Fruit fly (Drosophila melanogaster) whole organism, embryonic: ENCODE measurements around the gene CG42827.

Experiments
- CG10209 ChIP-seq: fragments of 200-800 bp; sonication (Bioruptor generic); optimal IDR thresholded peaks from 3 replicates; lab custom pipeline; 2017; ENCODE audit warnings: missing biosample characterization, mild to moderate bottlenecking, missing genetic modification characterization, missing genetic modification reagents
- CG10462 ChIP-seq: fragments of 200-800 bp; sonication (Bioruptor generic); optimal IDR thresholded peaks from 2 replicates; lab custom pipeline; 2016; ENCODE audit warnings: missing biosample characterization, missing genetic modification characterization
- CG11456 ChIP-seq: fragments of 200-800 bp; sonication (Bioruptor generic); IDR thresholded peaks from 3 replicates; pipeline ENCODE4 v1.3.6; 2022; ENCODE audit warnings: missing biosample characterization, missing genetic modification characterization
- CG12155 ChIP-seq: fragments of 200-800 bp; sonication (Bioruptor generic); optimal IDR thresholded peaks from 3 replicates; lab custom pipeline; 2016; ENCODE audit warnings: missing biosample characterization, missing genetic modification characterization
- CG12236 ChIP-seq: fragments of 200-800 bp; sonication (Bioruptor generic); optimal IDR thresholded peaks from 2 replicates; lab custom pipeline; 2016; ENCODE audit warnings: missing biosample characterization, missing genetic modification characterization
- CG1233 ChIP-seq: fragments of 200-800 bp; sonication (Bioruptor generic); optimal IDR thresholded peaks from 4 replicates; lab custom pipeline; 2018; ENCODE audit warnings: missing biosample characterization, mild to moderate bottlenecking, missing genetic modification characterization
- CG14965 ChIP-seq: fragments of 200-800 bp; sonication (Bioruptor generic); optimal IDR thresholded peaks from 2 replicates; lab custom pipeline; 2016; ENCODE audit warnings: missing biosample characterization, missing genetic modification characterization, borderline replicate concordance
- CG1792 ChIP-seq: fragments of 200-800 bp; sonication (Bioruptor generic); optimal IDR thresholded peaks from 2 replicates; lab custom pipeline; 2016; ENCODE audit warnings: missing biosample characterization, missing genetic modification characterization
- CG2202 ChIP-seq: fragments of 200-800 bp; sonication (Bioruptor generic); optimal IDR thresholded peaks from 2 replicates; lab custom pipeline; 2018; ENCODE audit warnings: missing biosample characterization, mild to moderate bottlenecking, missing genetic modification characterization
- CG30403 ChIP-seq: fragments of 200-800 bp; sonication (Bioruptor generic); optimal IDR thresholded peaks from 3 replicates; lab custom pipeline; 2016; ENCODE audit warnings: missing biosample characterization, missing genetic modification characterization
- CG3995 ChIP-seq: fragments of 200-800 bp; sonication (Bioruptor generic); optimal IDR thresholded peaks from 3 replicates; lab custom pipeline; 2016; ENCODE audit warnings: missing biosample characterization, missing genetic modification characterization
- CG42726 ChIP-seq: fragments of 200-800 bp; sonication (Bioruptor generic); IDR thresholded peaks from 2 replicates; pipeline ENCODE4 v1.3.6; 2022; ENCODE audit warnings: missing biosample characterization, missing genetic modification characterization; ENCODE audit not compliant: partially characterized antibody
- CG4360 ChIP-seq: fragments of 200-800 bp; sonication (Bioruptor generic); IDR thresholded peaks from 2 replicates; pipeline ENCODE4 v1.3.6; 2022; ENCODE audit warnings: missing biosample characterization, missing genetic modification characterization
- Camta ChIP-seq: fragments of 200-800 bp; sonication (Bioruptor generic); optimal IDR thresholded peaks from 2 replicates; lab custom pipeline; 2016; ENCODE audit warnings: missing biosample characterization, missing genetic modification characterization
- Chrac-16 ChIP-seq: fragments of 200-800 bp; sonication (Bioruptor generic); optimal IDR thresholded peaks from 3 replicates; lab custom pipeline; 2016; ENCODE audit warnings: missing biosample characterization, missing genetic modification characterization
- CrebB ChIP-seq: fragments of 200-800 bp; sonication (Bioruptor generic); optimal IDR thresholded peaks from 3 replicates; lab custom pipeline; 2018; ENCODE audit warnings: missing biosample characterization, mild to moderate bottlenecking, missing genetic modification characterization
- Dek ChIP-seq: fragments of 200-800 bp; sonication (Bioruptor generic); optimal IDR thresholded peaks from 3 replicates; lab custom pipeline; 2019; ENCODE audit warnings: missing biosample characterization, mild to moderate bottlenecking, missing genetic modification characterization, moderate library complexity
- ERR ChIP-seq: fragments of 200-800 bp; sonication (Bioruptor generic); optimal IDR thresholded peaks from 2 replicates; lab custom pipeline; 2016; ENCODE audit warnings: missing biosample characterization, missing genetic modification characterization
- Ets97D ChIP-seq: fragments of 200-800 bp; sonication (Bioruptor generic); optimal IDR thresholded peaks from 3 replicates; lab custom pipeline; 2016; ENCODE audit warnings: missing biosample characterization, missing genetic modification characterization
- H2.0 ChIP-seq: fragments of 200-800 bp; sonication (Bioruptor generic); IDR thresholded peaks from 2 replicates; pipeline ENCODE4 v1.3.6; 2022; ENCODE audit warnings: missing biosample characterization, missing genetic modification characterization
- HLH54F ChIP-seq: fragments of 200-800 bp; sonication (Bioruptor generic); optimal IDR thresholded peaks from 3 replicates; lab custom pipeline; 2016; ENCODE audit warnings: missing biosample characterization, missing genetic modification characterization
- Hand ChIP-seq: fragments of 200-800 bp; sonication (Bioruptor generic); optimal IDR thresholded peaks from 2 replicates; lab custom pipeline; 2017; ENCODE audit warnings: mild to moderate bottlenecking, missing biosample characterization, missing genetic modification reagents, missing genetic modification characterization
- Hey ChIP-seq: fragments of 200-800 bp; sonication (Bioruptor generic); optimal IDR thresholded peaks from 3 replicates; lab custom pipeline; 2018; ENCODE audit warnings: missing biosample characterization, mild to moderate bottlenecking, missing genetic modification characterization
- MTF-1 ChIP-seq: fragments of 200-800 bp; sonication (Bioruptor generic); optimal IDR thresholded peaks from 2 replicates; lab custom pipeline; 2018; ENCODE audit warnings: missing biosample characterization, mild to moderate bottlenecking, missing genetic modification characterization, borderline replicate concordance
- Mad ChIP-seq: fragments of 200-800 bp; sonication (Bioruptor generic); optimal IDR thresholded peaks from 2 replicates; lab custom pipeline; 2016; ENCODE audit warnings: missing biosample characterization, missing genetic modification characterization
- Mrtf ChIP-seq: fragments of 200-800 bp; sonication (Bioruptor generic); IDR thresholded peaks from 3 replicates; pipeline ENCODE4 v1.3.6; 2022; ENCODE audit warnings: missing biosample characterization, missing genetic modification characterization
- NK7.1 ChIP-seq: fragments of 200-800 bp; sonication (Bioruptor generic); optimal IDR thresholded peaks from 3 replicates; lab custom pipeline; 2016; ENCODE audit warnings: missing biosample characterization, missing genetic modification characterization
- Sox102F ChIP-seq: fragments of 200-800 bp; sonication (Bioruptor generic); optimal IDR thresholded peaks from 2 replicates; lab custom pipeline; 2018; ENCODE audit warnings: missing biosample characterization, mild to moderate bottlenecking, missing genetic modification characterization, moderate library complexity
- TFAM ChIP-seq: fragments of 200-800 bp; sonication (Bioruptor generic); optimal IDR thresholded peaks from 2 replicates; lab custom pipeline; 2017; ENCODE audit warnings: missing biosample characterization, missing genetic modification characterization, inconsistent platforms
- Trl ChIP-seq, 3 experiments: fragments of >200 bp in 2 of 3; fragments of 200-800 bp in 1 of 3; sonication (Bioruptor generic) in 1 of 3; optimal IDR thresholded peaks; 2 replicates in 1 of 3; 3 replicates in 2 of 3; lab custom pipeline; 2016 to 2017; ENCODE audit warnings: missing biosample characterization in 1 of 3, missing genetic modification characterization in 1 of 3
- ac ChIP-seq: fragments of 200-800 bp; sonication (Bioruptor generic); optimal IDR thresholded peaks from 3 replicates; lab custom pipeline; 2017; ENCODE audit warnings: missing biosample characterization, mild to moderate bottlenecking, missing genetic modification characterization
- ap ChIP-seq: fragments of 200-800 bp; sonication (Bioruptor generic); IDR thresholded peaks from 2 replicates; pipeline ENCODE4 v1.3.6; 2022; ENCODE audit warnings: missing biosample characterization, missing genetic modification characterization
- br ChIP-seq: fragments of >200 bp; optimal IDR thresholded peaks from 2 replicates; lab custom pipeline; 2017
- bsh ChIP-seq, 2 experiments: fragments of 200-800 bp; sonication (Bioruptor generic); optimal IDR thresholded peaks; 2 replicates each; lab custom pipeline; 2017 to 2018; ENCODE audit warnings: mild to moderate bottlenecking in 2 of 2, missing biosample characterization in 2 of 2, missing genetic modification characterization in 2 of 2, moderate library complexity in 1 of 2
- cato ChIP-seq: fragments of 200-800 bp; sonication (Bioruptor generic); optimal IDR thresholded peaks from 2 replicates; lab custom pipeline; 2016; ENCODE audit warnings: missing biosample characterization, missing genetic modification characterization, borderline replicate concordance
- chinmo ChIP-seq: fragments of 200-800 bp; sonication (Bioruptor generic); IDR thresholded peaks from 4 replicates; pipeline ENCODE4 v1.3.6; 2022; ENCODE audit warnings: missing biosample characterization, missing genetic modification characterization; ENCODE audit not compliant: partially characterized antibody
- croc ChIP-seq: fragments of 200-800 bp; sonication (Bioruptor generic); conservative IDR thresholded peaks from 3 replicates; pipeline ENCODE4 v1.3.6; 2022; ENCODE audit warnings: missing biosample characterization, missing genetic modification characterization
- crol ChIP-seq: fragments of 200-800 bp; sonication (Bioruptor generic); IDR thresholded peaks from 2 replicates; pipeline ENCODE4 v1.3.6; 2022; ENCODE audit warnings: missing biosample characterization, missing genetic modification characterization
- grau ChIP-seq: fragments of 200-800 bp; optimal IDR thresholded peaks from 3 replicates; lab custom pipeline; 2019; ENCODE audit warnings: missing biosample characterization, mild to moderate bottlenecking, missing genetic modification characterization, moderate library complexity
- lilli ChIP-seq: fragments of 200-800 bp; sonication (Bioruptor generic); optimal IDR thresholded peaks from 3 replicates; lab custom pipeline; 2016; ENCODE audit warnings: missing biosample characterization, missing genetic modification characterization
- lmd ChIP-seq: fragments of 200-800 bp; sonication (Bioruptor generic); IDR thresholded peaks from 2 replicates; pipeline ENCODE4 v1.3.6; 2022; ENCODE audit warnings: missing biosample characterization, missing genetic modification characterization
- phol ChIP-seq: fragments of 200-800 bp; sonication (Bioruptor generic); optimal IDR thresholded peaks from 3 replicates; lab custom pipeline; 2018; ENCODE audit warnings: missing biosample characterization, mild to moderate bottlenecking, missing genetic modification characterization, moderate library complexity
- rib ChIP-seq: fragments of 200-800 bp; sonication (Bioruptor generic); IDR thresholded peaks from 2 replicates; pipeline ENCODE4 v1.3.6; 2022; ENCODE audit warnings: missing biosample characterization, missing genetic modification characterization
- scrt ChIP-seq: fragments of 200-800 bp; sonication (Bioruptor generic); optimal IDR thresholded peaks from 2 replicates; lab custom pipeline; 2018; ENCODE audit warnings: missing biosample characterization, mild to moderate bottlenecking, missing genetic modification characterization, moderate library complexity
- sens-2 ChIP-seq: fragments of 200-800 bp; sonication (Bioruptor generic); IDR thresholded peaks from 2 replicates; pipeline ENCODE4 v1.3.6; 2022; ENCODE audit warnings: missing biosample characterization, missing genetic modification characterization
- sr ChIP-seq: fragments of 200-800 bp; sonication (Bioruptor generic); IDR thresholded peaks from 3 replicates; pipeline ENCODE4 v1.3.6; 2022; ENCODE audit warnings: missing biosample characterization, missing genetic modification characterization
- tgo ChIP-seq: fragments of 200-800 bp; sonication (Bioruptor generic); IDR thresholded peaks from 3 replicates; pipeline ENCODE4 v1.3.6; 2022; ENCODE audit warnings: missing biosample characterization, missing genetic modification characterization
- tna ChIP-seq: fragments of 200-800 bp; sonication (Bioruptor generic); IDR thresholded peaks from 2 replicates; pipeline ENCODE4 v1.3.6; 2022; ENCODE audit warnings: missing biosample characterization, missing genetic modification characterization; ENCODE audit not compliant: partially characterized antibody
- trh ChIP-seq: fragments of 200-800 bp; sonication (Bioruptor generic); optimal IDR thresholded peaks from 2 replicates; lab custom pipeline; 2016; ENCODE audit warnings: missing biosample characterization, missing genetic modification characterization
- ttk ChIP-seq: fragments of 200-800 bp; sonication (Bioruptor generic); IDR thresholded peaks from 2 replicates; pipeline ENCODE4 v2.1.2; 2022; ENCODE audit warnings: missing biosample characterization, missing genetic modification characterization
- unc-4 ChIP-seq: fragments of 200-800 bp; sonication (Bioruptor generic); IDR thresholded peaks from 2 replicates; pipeline ENCODE4 v1.3.6; 2022; ENCODE audit warnings: missing biosample characterization, missing genetic modification characterization; ENCODE audit not compliant: partially characterized antibody

Gene CG42827

dm6 chr3R:23363515-23364124 lies 9.1 kb upstream of the CG42827 start, which contains the start of gene CG4408 (continued):
- TF ChIP-seq CG10462 (no peak), H2.0 (no peak), NK7.1 (GFP tag; lab: Kevin White, UChicago) (no peak), Trl (optimal IDR thresholded peaks at IDR 0.05; lab: Kevin White, UChicago) (no peak), Trl (GFP tag; optimal IDR thresholded peaks at IDR 0.05; lab: Kevin White, UChicago) (peak; percentile 20), MTF-1 (GFP tag; lab: Kevin White, UChicago) (no peak), lmd (GFP tag; lab: Robert Waterston, UW) (peak; percentile 52), ap (GFP tag; lab: Robert Waterston, UW) (no peak), CG12236 (GFP tag; lab: Kevin White, UChicago) (no peak), croc (GFP tag; lab: Robert Waterston, UW) (no peak), CG12155 (GFP tag; lab: Kevin White, UChicago) (peak; percentile 17), rib (GFP tag; lab: Robert Waterston, UW) (no peak), CG11456 (GFP tag; lab: Robert Waterston, UW) (no peak), phol (tag; lab: Kevin White, UChicago) (peak; percentile 43), Mrtf (GFP tag; lab: Robert Waterston, UW) (no peak), CG30403 (GFP tag; lab: Kevin White, UChicago) (peak; percentile 43), CG4360 (no peak), CG2202 (tag; lab: Kevin White, UChicago) (no peak), crol (GFP tag; lab: Robert Waterston, UW) (no peak), sr (GFP tag; lab: Robert Waterston, UW) (no peak), cato (GFP tag; lab: Kevin White, UChicago) (no peak), tgo (GFP tag; lab: Robert Waterston, UW) (peak; percentile 49), CG1233 (GFP tag; lab: Kevin White, UChicago) (no peak), CG42726 (GFP tag; lab: Robert Waterston, UW) (no peak), Camta (GFP tag; lab: Kevin White, UChicago) (no peak), Chrac-16 (GFP tag; lab: Kevin White, UChicago) (no peak), chinmo (no peak), sens-2 (GFP tag; lab: Robert Waterston, UW) (no peak), CrebB (tag; lab: Kevin White, UChicago) (no peak), trh (GFP tag; lab: Kevin White, UChicago) (no peak), Ets97D (GFP tag; lab: Kevin White, UChicago) (no peak), lilli (GFP tag; lab: Kevin White, UChicago) (peak; percentile 58), Sox102F (GFP tag; lab: Kevin White, UChicago) (peak; percentile 37), CG14965 (GFP tag; lab: Kevin White, UChicago) (no peak), tna (GFP tag; lab: Robert Waterston, UW) (no peak), ac (GFP tag; lab: Kevin White, UChicago) (no peak), CG10209 (GFP tag; lab: Kevin White, UChicago) (peak; percentile 13), grau (tag; lab: Kevin White, UChicago) (peak; percentile 46), Hey (tag; lab: Kevin White, UChicago) (no peak), ttk (GFP tag; lab: Robert Waterston, UW) (no peak), Mad (GFP tag; lab: Kevin White, UChicago) (no peak), ERR (GFP tag; lab: Kevin White, UChicago) (no peak), CG3995 (GFP tag; lab: Kevin White, UChicago) (no peak), CG1792 (GFP tag; lab: Kevin White, UChicago) (peak; percentile 4), TFAM (no peak), bsh (GFP tag; optimal IDR thresholded peaks at IDR 0.05; lab: Kevin White, UChicago) (peak; percentile 19 to 20), unc-4 (GFP tag; lab: Robert Waterston, UW) (no peak), scrt (GFP tag; lab: Kevin White, UChicago) (peak; percentile 6), br (lab: Kevin White, UChicago) (no peak), Dek (peak; percentile 14), HLH54F (GFP tag; lab: Kevin White, UChicago) (no peak), Hand (GFP tag; lab: Kevin White, UChicago) (no peak)
